Worm (Caenorhabditis elegans): ENCODE results near the gene M01H9.4.

DNA sequence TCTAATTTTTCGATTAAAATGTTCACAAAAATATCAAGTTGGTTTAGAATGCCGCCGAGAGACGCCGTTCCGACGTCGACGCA lies 35.6 kb downstream of the M01H9.4 start, which contains the start of gene chat-1:
- TF ChIP-seq sma-3 (GFP tag; optimal IDR thresholded peaks at IDR 0.05) (no peak), gmeb-1 (tag; optimal IDR thresholded peaks at IDR 0.05) (no peak), egl-27 (tag; optimal IDR thresholded peaks at IDR 0.05) (no peak), unc-39 (tag; optimal IDR thresholded peaks at IDR 0.05) (no peak), aly-2 (tag; optimal IDR thresholded peaks at IDR 0.05) (no peak), dmd-4 (tag; optimal IDR thresholded peaks at IDR 0.05) (no peak), unc-55 (GFP tag; optimal IDR thresholded peaks at IDR 0.05) (no peak), lin-39 (tag; optimal IDR thresholded peaks at IDR 0.05) (no peak)

All from whole organism, L2 larva.